Worm (Caenorhabditis elegans): ENCODE results near the gene madf-1.

DNA sequence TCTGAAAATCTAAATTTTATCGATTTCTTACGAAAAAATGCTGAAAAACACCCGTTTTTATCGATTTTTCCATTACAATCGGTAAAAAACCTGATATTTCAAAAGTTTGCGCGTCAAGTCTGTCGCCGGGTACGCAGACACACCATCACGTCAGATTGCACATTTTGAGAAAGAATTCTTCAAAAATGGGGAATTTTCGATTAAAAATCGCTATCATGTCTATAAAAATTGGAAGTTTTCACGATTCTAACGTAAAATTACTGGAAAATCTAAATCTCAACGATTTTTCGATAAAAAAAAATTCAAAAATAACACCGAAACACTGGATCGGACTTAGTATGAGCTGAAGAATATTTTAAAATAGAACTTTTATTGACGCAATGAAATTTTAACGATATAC lies 37.4 kb downstream of the madf-1 start, which contains the start of gene F56B3.4:
- TF ChIP-seq sea-1 (GFP tag; conservative IDR thresholded peaks at IDR 0.05): no peak
- TF ChIP-seq tra-4 (tag; optimal IDR thresholded peaks at IDR 0.05): no peak
- no peak for TF ChIP-seq B0310.2 (tag; optimal IDR thresholded peaks at IDR 0.05)
- TF ChIP-seq pes-1 (GFP tag; IDR thresholded peaks at IDR 0.05): no peak
- TF ChIP-seq ceh-13 (GFP tag; optimal IDR thresholded peaks at IDR 0.05): no peak
- TF ChIP-seq aly-1 (tag; optimal IDR thresholded peaks at IDR 0.05): no peak
- no peak for TF ChIP-seq tbx-11 (GFP tag; IDR thresholded peaks at IDR 0.05)
- no peak for TF ChIP-seq F13C5.2 (tag; optimal IDR thresholded peaks at IDR 0.05)
- no peak for TF ChIP-seq ama-1 (optimal IDR thresholded peaks at IDR 0.05)
- TF ChIP-seq flt-1 (GFP tag; IDR thresholded peaks at IDR 0.05): no peak
- no peak for TF ChIP-seq hmg-4 (GFP tag; optimal IDR thresholded peaks at IDR 0.05)

Data from whole organism, early embryonic.